Fruit fly (Drosophila melanogaster) whole organism, embryonic: Measurements from ENCODE around the gene Tis11.

Experiments used
- B-H1 ChIP-seq: fragments of 200-800 bp; sonication (Bioruptor generic); IDR thresholded peaks from 3 replicates; pipeline ENCODE4 v1.3.6; 2022; ENCODE audit warnings: missing biosample characterization, missing genetic modification characterization
- CG10431 ChIP-seq: fragments of 200-800 bp; sonication (Bioruptor generic); optimal IDR thresholded peaks from 3 replicates; lab custom pipeline; 2018; ENCODE audit warnings: missing biosample characterization, mild to moderate bottlenecking, missing genetic modification characterization
- CG11456 ChIP-seq: fragments of 200-800 bp; sonication (Bioruptor generic); IDR thresholded peaks from 3 replicates; pipeline ENCODE4 v1.3.6; 2022; ENCODE audit warnings: missing biosample characterization, missing genetic modification characterization
- CG12659 ChIP-seq: fragments of 200-800 bp; sonication (Bioruptor generic); optimal IDR thresholded peaks from 3 replicates; lab custom pipeline; 2017; ENCODE audit warnings: mild to moderate bottlenecking, missing biosample characterization, missing genetic modification reagents, missing genetic modification characterization
- CG15269 ChIP-seq: fragments of 200-800 bp; sonication (Bioruptor generic); optimal IDR thresholded peaks from 2 replicates; lab custom pipeline; 2018; ENCODE audit warnings: missing biosample characterization, mild to moderate bottlenecking, missing genetic modification characterization, moderate library complexity
- CG1602 ChIP-seq: fragments of 200-800 bp; sonication (Bioruptor generic); optimal IDR thresholded peaks from 3 replicates; lab custom pipeline; 2016; ENCODE audit warnings: missing biosample characterization, missing genetic modification characterization
- CG16815 ChIP-seq: fragments of 200-800 bp; sonication (Bioruptor generic); optimal IDR thresholded peaks from 3 replicates; lab custom pipeline; 2017; ENCODE audit warnings: missing biosample characterization, mild to moderate bottlenecking, missing genetic modification characterization
- CG16863 ChIP-seq: fragments of 200-800 bp; sonication (Bioruptor generic); optimal IDR thresholded peaks from 3 replicates; lab custom pipeline; 2016; ENCODE audit warnings: missing biosample characterization, missing genetic modification characterization
- CG17186 ChIP-seq: fragments of 200-800 bp; sonication (Bioruptor generic); optimal IDR thresholded peaks from 3 replicates; lab custom pipeline; 2017; ENCODE audit warnings: missing biosample characterization, missing genetic modification reagents, missing genetic modification characterization
- CG18262 ChIP-seq: fragments of 200-800 bp; optimal IDR thresholded peaks from 3 replicates; lab custom pipeline; 2019; ENCODE audit warnings: missing biosample characterization, mild to moderate bottlenecking, missing genetic modification characterization, moderate library complexity
- CG2199 ChIP-seq: fragments of 200-800 bp; sonication (Bioruptor generic); IDR thresholded peaks from 3 replicates; pipeline ENCODE4 v1.3.6; 2022; ENCODE audit warnings: missing biosample characterization, missing genetic modification characterization
- CG2202 ChIP-seq: fragments of 200-800 bp; sonication (Bioruptor generic); optimal IDR thresholded peaks from 2 replicates; lab custom pipeline; 2018; ENCODE audit warnings: missing biosample characterization, mild to moderate bottlenecking, missing genetic modification characterization
- CG3065 ChIP-seq: fragments of 200-800 bp; sonication (Bioruptor generic); optimal IDR thresholded peaks from 2 replicates; lab custom pipeline; 2016; ENCODE audit warnings: missing biosample characterization, missing genetic modification characterization
- CG31388 ChIP-seq: fragments of 200-800 bp; sonication (Bioruptor generic); optimal IDR thresholded peaks from 2 replicates; lab custom pipeline; 2016; ENCODE audit warnings: missing biosample characterization, missing genetic modification characterization
- CG32532 ChIP-seq: fragments of 200-800 bp; sonication (Bioruptor generic); IDR thresholded peaks from 2 replicates; pipeline ENCODE4 v1.3.6; 2022; ENCODE audit warnings: missing biosample characterization, missing genetic modification characterization
- CG3281 ChIP-seq: fragments of 200-800 bp; sonication (Bioruptor generic); optimal IDR thresholded peaks from 3 replicates; lab custom pipeline; 2017; ENCODE audit warnings: missing biosample characterization, mild to moderate bottlenecking, missing genetic modification characterization
- CG34422 ChIP-seq: fragments of 200-800 bp; sonication (Bioruptor generic); IDR thresholded peaks from 3 replicates; pipeline ENCODE4 v1.3.6; 2022; ENCODE audit warnings: missing biosample characterization, missing genetic modification characterization
- CG4617 ChIP-seq: fragments of 200-800 bp; sonication (Bioruptor generic); optimal IDR thresholded peaks from 3 replicates; lab custom pipeline; 2016; ENCODE audit warnings: missing biosample characterization, missing genetic modification characterization, borderline replicate concordance
- CG6765 ChIP-seq: fragments of 200-800 bp; sonication (Bioruptor generic); optimal IDR thresholded peaks from 3 replicates; lab custom pipeline; 2017; ENCODE audit warnings: missing biosample characterization, mild to moderate bottlenecking, missing genetic modification characterization
- CG7271 ChIP-seq: fragments of 200-800 bp; sonication (Bioruptor generic); optimal IDR thresholded peaks from 2 replicates; lab custom pipeline; 2018; ENCODE audit warnings: missing biosample characterization, mild to moderate bottlenecking, missing genetic modification characterization, moderate library complexity
- CG7357 ChIP-seq: fragments of 200-800 bp; sonication (Bioruptor generic); IDR thresholded peaks from 3 replicates; pipeline ENCODE4 v1.3.6; 2022; ENCODE audit warnings: missing biosample characterization, missing genetic modification characterization
- CG7786 ChIP-seq: fragments of 200-800 bp; sonication (Bioruptor generic); optimal IDR thresholded peaks from 2 replicates; lab custom pipeline; 2016; ENCODE audit warnings: missing biosample characterization, missing genetic modification characterization
- CG7928 ChIP-seq: fragments of 200-800 bp; sonication (Bioruptor generic); optimal IDR thresholded peaks from 2 replicates; lab custom pipeline; 2017; ENCODE audit warnings: missing biosample characterization, mild to moderate bottlenecking, missing genetic modification characterization
- CG9727 ChIP-seq: fragments of 200-800 bp; sonication (Bioruptor generic); optimal IDR thresholded peaks from 3 replicates; lab custom pipeline; 2017; ENCODE audit warnings: missing biosample characterization, mild to moderate bottlenecking, missing genetic modification characterization
- CG9932 ChIP-seq: fragments of 200-800 bp; sonication (Bioruptor generic); IDR thresholded peaks from 2 replicates; pipeline ENCODE4 v1.3.6; 2022; ENCODE audit warnings: missing biosample characterization, missing genetic modification characterization
- CkIIα-i1 ChIP-seq: fragments of 200-800 bp; sonication (Bioruptor generic); IDR thresholded peaks from 2 replicates; pipeline ENCODE4 v1.3.6; 2022; ENCODE audit warnings: missing biosample characterization, missing genetic modification characterization
- ERR ChIP-seq: fragments of 200-800 bp; sonication (Bioruptor generic); optimal IDR thresholded peaks from 2 replicates; lab custom pipeline; 2016; ENCODE audit warnings: missing biosample characterization, missing genetic modification characterization
- Ets97D ChIP-seq: fragments of 200-800 bp; sonication (Bioruptor generic); optimal IDR thresholded peaks from 3 replicates; lab custom pipeline; 2016; ENCODE audit warnings: missing biosample characterization, missing genetic modification characterization
- Gug ChIP-seq: fragments of 200-800 bp; sonication (Bioruptor generic); IDR thresholded peaks from 4 replicates; pipeline ENCODE4 v1.3.6; 2022; ENCODE audit warnings: missing biosample characterization, missing genetic modification characterization
- Hmx ChIP-seq: fragments of 200-800 bp; sonication (Bioruptor generic); optimal IDR thresholded peaks from 2 replicates; lab custom pipeline; 2016; ENCODE audit warnings: missing biosample characterization, missing genetic modification characterization
- Hr39 ChIP-seq: fragments of >200 bp; optimal IDR thresholded peaks from 2 replicates; lab custom pipeline; 2017
- Lpt ChIP-seq: fragments of >200 bp; optimal IDR thresholded peaks from 2 replicates; lab custom pipeline; 2018; ENCODE audit warnings: missing biosample characterization, missing genetic modification characterization
- Med ChIP-seq: fragments of 200-800 bp; sonication (Bioruptor generic); peaks from one replicate; lab custom pipeline; 2016; ENCODE audit warnings: missing biosample characterization, missing genetic modification characterization, mild to moderate bottlenecking, inconsistent platforms, moderate library complexity
- NFAT ChIP-seq: fragments of 200-800 bp; sonication (Bioruptor generic); IDR thresholded peaks from 2 replicates; pipeline ENCODE4 v1.3.6; 2022; ENCODE audit warnings: missing biosample characterization, missing genetic modification characterization
- Oli ChIP-seq: fragments of 200-800 bp; sonication (Bioruptor generic); optimal IDR thresholded peaks from 2 replicates; lab custom pipeline; 2018; ENCODE audit warnings: missing biosample characterization, mild to moderate bottlenecking, missing genetic modification characterization, moderate library complexity
- bab2 ChIP-seq: fragments of 200-800 bp; sonication (Bioruptor generic); optimal IDR thresholded peaks from 2 replicates; lab custom pipeline; 2016; ENCODE audit warnings: missing biosample characterization, missing genetic modification characterization
- crc ChIP-seq: fragments of 200-800 bp; sonication (Bioruptor generic); optimal IDR thresholded peaks from 2 replicates; lab custom pipeline; 2016; ENCODE audit warnings: missing biosample characterization, missing genetic modification characterization
- dimm ChIP-seq: fragments of 200-800 bp; sonication (Bioruptor generic); IDR thresholded peaks from 2 replicates; pipeline ENCODE4 v1.3.6; 2022; ENCODE audit warnings: missing biosample characterization, missing genetic modification characterization
- dm ChIP-seq: fragments of 200-800 bp; sonication (Bioruptor generic); optimal IDR thresholded peaks from 3 replicates; lab custom pipeline; 2016; ENCODE audit warnings: missing biosample characterization, missing genetic modification characterization
- fru ChIP-seq: fragments of >200 bp; optimal IDR thresholded peaks from 2 replicates; lab custom pipeline; 2017
- gem ChIP-seq: fragments of 200-800 bp; sonication (Bioruptor generic); optimal IDR thresholded peaks from 2 replicates; lab custom pipeline; 2019; ENCODE audit warnings: missing biosample characterization, mild to moderate bottlenecking, missing genetic modification characterization, moderate library complexity
- hkb ChIP-seq, 2 experiments: fragments of 200-800 bp in 1 of 2; fragments of >200 bp in 1 of 2; sonication (Bioruptor generic) in 1 of 2; IDR thresholded peaks in 1 of 2; optimal IDR thresholded peaks in 1 of 2; 2 replicates each; pipeline versions ENCODE4 v1.3.6 to Lab custom; 2017 to 2022; ENCODE audit warnings: missing biosample characterization in 1 of 2, missing genetic modification characterization in 1 of 2
- lab ChIP-seq: fragments of 200-800 bp; sonication (Bioruptor generic); optimal IDR thresholded peaks from 3 replicates; lab custom pipeline; 2017; ENCODE audit warnings: missing biosample characterization, missing genetic modification characterization, mild to moderate bottlenecking, moderate library complexity, missing genetic modification reagents
- lilli ChIP-seq: fragments of 200-800 bp; sonication (Bioruptor generic); optimal IDR thresholded peaks from 3 replicates; lab custom pipeline; 2016; ENCODE audit warnings: missing biosample characterization, missing genetic modification characterization
- nerfin-1 ChIP-seq: fragments of 200-800 bp; sonication (Bioruptor generic); optimal IDR thresholded peaks from 3 replicates; lab custom pipeline; 2019; ENCODE audit warnings: missing biosample characterization, mild to moderate bottlenecking, missing genetic modification characterization, moderate library complexity
- onecut ChIP-seq: fragments of 200-800 bp; sonication (Bioruptor generic); IDR thresholded peaks from 2 replicates; pipeline ENCODE4 v1.3.6; 2022; ENCODE audit warnings: missing biosample characterization, missing genetic modification characterization
- pb ChIP-seq: fragments of 200-800 bp; sonication (Bioruptor generic); optimal IDR thresholded peaks from 3 replicates; lab custom pipeline; 2016; ENCODE audit warnings: missing biosample characterization, missing genetic modification characterization
- ranshi ChIP-seq: fragments of 200-800 bp; sonication (Bioruptor generic); IDR thresholded peaks from 2 replicates; pipeline ENCODE4 v1.3.6; 2022; ENCODE audit warnings: missing biosample characterization, missing genetic modification characterization
- scrt ChIP-seq: fragments of 200-800 bp; sonication (Bioruptor generic); optimal IDR thresholded peaks from 2 replicates; lab custom pipeline; 2018; ENCODE audit warnings: missing biosample characterization, mild to moderate bottlenecking, missing genetic modification characterization, moderate library complexity
- so ChIP-seq: fragments of 200-800 bp; sonication (Bioruptor generic); IDR thresholded peaks from 3 replicates; pipeline ENCODE4 v1.3.6; 2022; ENCODE audit warnings: missing biosample characterization, missing genetic modification characterization
- toy ChIP-seq: fragments of 200-800 bp; sonication (Bioruptor generic); IDR thresholded peaks from 2 replicates; pipeline ENCODE4 v1.3.6; 2022; ENCODE audit warnings: missing biosample characterization, missing genetic modification characterization
- twi ChIP-seq: fragments of 200-800 bp; optimal IDR thresholded peaks from 2 replicates; lab custom pipeline; 2019; ENCODE audit warnings: missing biosample characterization, mild to moderate bottlenecking, missing genetic modification characterization, moderate library complexity

The Tis11 gene

dm6 chrX:12653574-12653973 is 5.6 kb upstream of the Tis11 start, which contains the start of gene CkIalpha (continued):
- no peak for TF ChIP-seq CG6765 (GFP tag; lab: Kevin White, UChicago)
- TF ChIP-seq scrt (GFP tag; lab: Kevin White, UChicago): no peak
- peak; percentile 81; the same call in 1 of the 2 replicates for TF ChIP-seq NFAT (GFP tag; lab: Robert Waterston, UW)
- TF ChIP-seq onecut: peak; percentile 34; the same call in 1 of the 2 replicates
- TF ChIP-seq pb (GFP tag; lab: Kevin White, UChicago): peak; percentile 9
- no peak for TF ChIP-seq CG31388 (GFP tag; lab: Kevin White, UChicago)
- peak; percentile 88 for TF ChIP-seq CG17186 (GFP tag; lab: Kevin White, UChicago)
- TF ChIP-seq B-H1: no peak
- TF ChIP-seq CG34422 (GFP tag; lab: Robert Waterston, UW): 0 out of 3 replicates have a peak, but pooled peaks have one; percentile 15
- peak; percentile 96 for TF ChIP-seq Med (GFP tag; lab: Kevin White, UChicago)
- TF ChIP-seq gem (tag; lab: Kevin White, UChicago): peak; percentile 22
- TF ChIP-seq CG11456: no peak; the same call in 1 of the 3 replicates
- TF ChIP-seq fru (lab: Kevin White, UChicago): no peak
- no peak for TF ChIP-seq twi (tag; lab: Kevin White, UChicago)
- TF ChIP-seq nerfin-1 (tag; lab: Kevin White, UChicago): peak; percentile 27
- TF ChIP-seq CG9727 (GFP tag; lab: Kevin White, UChicago): no peak
- TF ChIP-seq CG7928 (GFP tag; lab: Kevin White, UChicago): peak; percentile 19
- peak; percentile 66 for TF ChIP-seq CG4617 (GFP tag; lab: Kevin White, UChicago)
- TF ChIP-seq lilli (GFP tag; lab: Kevin White, UChicago): peak; percentile 77
- TF ChIP-seq CG7271: no peak
- TF ChIP-seq ERR (GFP tag; lab: Kevin White, UChicago): peak; percentile 72
- TF ChIP-seq CG1602 (GFP tag; lab: Kevin White, UChicago): peak; percentile 22
- TF ChIP-seq CG12659 (GFP tag; lab: Kevin White, UChicago): peak; percentile 78
- peak; percentile 61; the same call in 2 of the 4 replicates for TF ChIP-seq Gug (GFP tag; lab: Robert Waterston, UW)
- TF ChIP-seq CG15269 (tag; lab: Kevin White, UChicago): no peak
- TF ChIP-seq CG2202 (tag; lab: Kevin White, UChicago): no peak
- no peak for TF ChIP-seq dimm
- TF ChIP-seq Hmx (GFP tag; lab: Kevin White, UChicago): no peak
- no peak for TF ChIP-seq Hr39
- peak; percentile 58 for TF ChIP-seq lab (GFP tag; lab: Kevin White, UChicago)
- peak; percentile 65; the same call in 1 of the 2 replicates for TF ChIP-seq CG32532 (GFP tag; lab: Robert Waterston, UW)
- TF ChIP-seq CG10431 (GFP tag; lab: Kevin White, UChicago): no peak
- no peak for TF ChIP-seq CkIIα-i1 (GFP tag; lab: Robert Waterston, UW)
- peak; percentile 32 for TF ChIP-seq bab2
- peak; percentile 27 for TF ChIP-seq dm (GFP tag; lab: Kevin White, UChicago)
- 0 out of 3 replicates have a peak, but pooled peaks have one; percentile 36 for TF ChIP-seq so
- TF ChIP-seq crc (GFP tag; lab: Kevin White, UChicago): no peak
- TF ChIP-seq CG3281 (GFP tag; lab: Kevin White, UChicago): peak; percentile 27
- peak; percentile 59 for TF ChIP-seq CG16863
- TF ChIP-seq ranshi (GFP tag; lab: Robert Waterston, UW): 0 out of 2 replicates have a peak, but pooled peaks have one; percentile 8
- no peak for TF ChIP-seq CG18262 (tag; lab: Kevin White, UChicago)
- peak; percentile 40; the same call in 1 of the 3 replicates for TF ChIP-seq CG2199
- TF ChIP-seq CG9932: peak; percentile 92
- TF ChIP-seq CG7357 (GFP tag; lab: Robert Waterston, UW): no peak
- TF ChIP-seq Oli: no peak
- no peak for TF ChIP-seq Lpt
- no peak for TF ChIP-seq CG3065 (GFP tag; lab: Kevin White, UChicago)
- TF ChIP-seq CG16815: no peak
- no peak for TF ChIP-seq hkb (optimal IDR thresholded peaks at IDR 0.05; lab: Kevin White, UChicago)
- peak; percentile 59 for TF ChIP-seq hkb (GFP tag; IDR thresholded peaks at IDR 0.05; lab: Robert Waterston, UW)
- TF ChIP-seq CG7786 (GFP tag; lab: Kevin White, UChicago): peak; percentile 58
- peak; percentile 89 for TF ChIP-seq Ets97D (GFP tag; lab: Kevin White, UChicago)
- 0 out of 2 replicates have a peak, but pooled peaks have one; percentile 13 for TF ChIP-seq toy (GFP tag; lab: Robert Waterston, UW)
